Worm (Caenorhabditis elegans) whole organism, L4 larva: ENCODE results near the gene ZK822.10.

Experiments used
- egl-43 ChIP-seq: fragments of 200-800 bp; sonication (Bioruptor generic); IDR thresholded peaks from 2 replicates; pipeline ENCODE4 v1.3.6; 2022; ENCODE audit warnings: missing genetic modification reagents, missing genetic modification characterization, missing compliant biosample characterization
- nhr-237 ChIP-seq: sonication (generic microtip); optimal IDR thresholded peaks from 2 replicates; lab custom pipeline; 2017; ENCODE audit warnings: missing biosample characterization, missing genetic modification characterization
- nhr-28 ChIP-seq: fragments of 150-350 bp; optimal IDR thresholded peaks from 2 replicates; lab custom pipeline; 2014; ENCODE audit warnings: missing biosample characterization, missing genetic modification characterization
- snpc-1.2 ChIP-seq: fragments of 200-800 bp; sonication (Bioruptor generic); IDR thresholded peaks from 2 replicates; pipeline ENCODE4 v1.3.6; 2022; ENCODE audit warnings: missing genetic modification reagents, missing genetic modification characterization, missing compliant biosample characterization

DNA sequence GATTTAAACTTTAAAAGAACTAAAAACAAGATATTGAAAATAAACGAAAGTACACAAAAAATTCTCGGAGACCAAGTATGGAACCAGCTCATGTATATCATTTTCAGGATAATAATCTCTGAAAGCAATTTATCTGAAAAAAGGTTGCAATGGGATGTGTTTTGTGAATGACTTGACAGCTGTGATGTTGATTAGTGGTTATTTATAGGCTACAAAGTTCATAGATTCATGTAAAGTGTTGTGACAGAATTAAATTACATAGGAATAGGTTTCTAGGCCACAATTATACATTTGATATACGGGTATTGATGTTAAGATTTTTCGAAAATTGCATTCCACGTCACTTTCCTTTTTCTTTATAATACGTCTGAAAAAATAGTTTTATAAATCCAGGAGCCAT lies 48.4 kb downstream of the ZK822.10 start, which contains the start of gene srj-1:
- no peak for TF ChIP-seq nhr-28 (tag; lab: Kevin White, UChicago)
- TF ChIP-seq nhr-237 (tag; lab: Kevin White, UChicago), result no peak
- no peak for TF ChIP-seq snpc-1.2
- no peak for TF ChIP-seq egl-43 (GFP tag; lab: Robert Waterston, UW)
